Fruit fly (Drosophila melanogaster) whole organism, embryonic: Measurements from ENCODE around the gene wdn.
A peak's percentile ranks its signal among the peaks of the same experiment; 100 is the strongest.

Source experiments
- Bgb ChIP-seq: fragments of 200-800 bp; sonication (Bioruptor generic); IDR thresholded peaks from 2 replicates; pipeline ENCODE4 v1.3.6; 2022; ENCODE audit warnings: missing biosample characterization, missing genetic modification characterization; ENCODE audit not compliant: partially characterized antibody
- Blimp-1 ChIP-seq: fragments of 200-800 bp; sonication (Bioruptor generic); optimal IDR thresholded peaks from 3 replicates; lab custom pipeline; 2018; ENCODE audit warnings: missing biosample characterization, missing genetic modification characterization, mild to moderate bottlenecking, moderate library complexity, missing genetic modification reagents
- CG15479 ChIP-seq: fragments of 200-800 bp; sonication (Bioruptor generic); optimal IDR thresholded peaks from 3 replicates; lab custom pipeline; 2019; ENCODE audit warnings: missing biosample characterization, mild to moderate bottlenecking, missing genetic modification characterization, moderate library complexity
- CG1647 ChIP-seq: fragments of 200-800 bp; sonication (Bioruptor generic); optimal IDR thresholded peaks from 3 replicates; lab custom pipeline; 2016; ENCODE audit warnings: missing biosample characterization, missing genetic modification characterization
- CG18476 ChIP-seq: fragments of 200-800 bp; sonication (Bioruptor generic); optimal IDR thresholded peaks from 2 replicates; lab custom pipeline; 2016; ENCODE audit warnings: missing biosample characterization, mild to moderate bottlenecking, missing genetic modification characterization
- CG30020 ChIP-seq: fragments of 200-800 bp; optimal IDR thresholded peaks from 2 replicates; lab custom pipeline; 2019; ENCODE audit warnings: missing biosample characterization, mild to moderate bottlenecking, missing genetic modification characterization, moderate library complexity
- CG32772 ChIP-seq: fragments of 200-800 bp; sonication (Bioruptor generic); IDR thresholded peaks from 2 replicates; pipeline ENCODE4 v1.3.6; 2022; ENCODE audit warnings: missing biosample characterization, missing genetic modification characterization
- CG8359 ChIP-seq: fragments of 200-800 bp; sonication (Bioruptor generic); optimal IDR thresholded peaks from 2 replicates; lab custom pipeline; 2017; ENCODE audit warnings: missing biosample characterization, mild to moderate bottlenecking, missing genetic modification characterization, borderline replicate concordance
- CG8924 ChIP-seq: fragments of 200-800 bp; optimal IDR thresholded peaks from 3 replicates; lab custom pipeline; 2019; ENCODE audit warnings: missing biosample characterization, mild to moderate bottlenecking, missing genetic modification characterization, moderate library complexity
- CG9609 ChIP-seq: fragments of 200-800 bp; sonication (Bioruptor generic); optimal IDR thresholded peaks from 3 replicates; lab custom pipeline; 2016; ENCODE audit warnings: missing biosample characterization, missing genetic modification characterization
- CG9797 ChIP-seq: fragments of 200-800 bp; sonication (Bioruptor generic); optimal IDR thresholded peaks from 3 replicates; lab custom pipeline; 2018; ENCODE audit warnings: missing biosample characterization, mild to moderate bottlenecking, missing genetic modification characterization
- CG9876 ChIP-seq: fragments of 200-800 bp; sonication (Bioruptor generic); optimal IDR thresholded peaks from 2 replicates; lab custom pipeline; 2016; ENCODE audit warnings: missing biosample characterization, missing genetic modification characterization
- Dll ChIP-seq: fragments of 200-800 bp; sonication (Bioruptor generic); IDR thresholded peaks from 4 replicates; pipeline ENCODE4 v1.3.6; 2022; ENCODE audit warnings: missing biosample characterization, missing genetic modification characterization; ENCODE audit not compliant: partially characterized antibody
- Doc3 ChIP-seq: fragments of 200-800 bp; sonication (Bioruptor generic); IDR thresholded peaks from 3 replicates; pipeline ENCODE4 v1.3.6; 2022; ENCODE audit warnings: missing biosample characterization, missing genetic modification characterization; ENCODE audit not compliant: partially characterized antibody
- Dref ChIP-seq: fragments of 200-800 bp; sonication (Bioruptor generic); IDR thresholded peaks from 2 replicates; pipeline ENCODE4 v1.3.6; 2022; ENCODE audit warnings: missing biosample characterization, missing genetic modification characterization
- Eip74EF ChIP-seq, 2 experiments: fragments of 200-800 bp in 1 of 2; fragments of >200 bp in 1 of 2; sonication (Bioruptor generic) in 1 of 2; optimal IDR thresholded peaks; 2 replicates each; lab custom pipeline; 2017 to 2019; ENCODE audit warnings: missing biosample characterization in 2 of 2, missing genetic modification characterization in 2 of 2, mild to moderate bottlenecking in 1 of 2, moderate library complexity in 1 of 2
- Kr ChIP-seq: fragments of 200-800 bp; sonication (Bioruptor generic); optimal IDR thresholded peaks from 2 replicates; lab custom pipeline; 2017; ENCODE audit warnings: missing biosample characterization, mild to moderate bottlenecking, missing genetic modification characterization
- Lhr ChIP-seq: fragments of 200-800 bp; sonication (Bioruptor generic); optimal IDR thresholded peaks from 3 replicates; lab custom pipeline; 2017; ENCODE audit warnings: mild to moderate bottlenecking, missing biosample characterization, missing genetic modification reagents, missing genetic modification characterization
- Nf-YB ChIP-seq: fragments of 200-800 bp; sonication (Bioruptor generic); optimal IDR thresholded peaks from 3 replicates; lab custom pipeline; 2019; ENCODE audit warnings: missing biosample characterization, mild to moderate bottlenecking, missing genetic modification characterization, moderate library complexity
- Nf-YC ChIP-seq: fragments of 200-800 bp; optimal IDR thresholded peaks from 3 replicates; lab custom pipeline; 2019; ENCODE audit warnings: missing biosample characterization, mild to moderate bottlenecking, missing genetic modification characterization, moderate library complexity
- Pdp1 ChIP-seq, 2 experiments: fragments of 200-800 bp; sonication (Bioruptor generic); optimal IDR thresholded peaks; 3 replicates each; lab custom pipeline; 2016; ENCODE audit warnings: missing biosample characterization in 2 of 2, missing genetic modification characterization in 2 of 2, mild to moderate bottlenecking in 1 of 2, moderate library complexity in 1 of 2
- Scr ChIP-seq: fragments of 200-800 bp; sonication (Bioruptor generic); IDR thresholded peaks from 2 replicates; pipeline ENCODE4 v1.3.6; 2022; ENCODE audit warnings: missing biosample characterization, missing genetic modification characterization; ENCODE audit not compliant: partially characterized antibody
- Sin3A ChIP-seq: fragments of >200 bp; optimal IDR thresholded peaks from 2 replicates; lab custom pipeline; 2018
- Stat92E ChIP-seq, 3 experiments: fragments of >200 bp in 2 of 3; fragments of 200-800 bp in 1 of 3; sonication (Bioruptor generic) in 1 of 3; optimal IDR thresholded peaks; 2 replicates each; lab custom pipeline; 2017 to 2019; ENCODE audit warnings: missing biosample characterization in 3 of 3, missing genetic modification characterization in 3 of 3, mild to moderate bottlenecking in 1 of 3, moderate library complexity in 1 of 3
- Trl ChIP-seq, 3 experiments: fragments of >200 bp in 2 of 3; fragments of 200-800 bp in 1 of 3; sonication (Bioruptor generic) in 1 of 3; optimal IDR thresholded peaks; 2 replicates in 1 of 3; 3 replicates in 2 of 3; lab custom pipeline; 2016 to 2017; ENCODE audit warnings: missing biosample characterization in 1 of 3, missing genetic modification characterization in 1 of 3
- ab ChIP-seq: fragments of 200-800 bp; sonication (Bioruptor generic); optimal IDR thresholded peaks from 2 replicates; lab custom pipeline; 2016; ENCODE audit warnings: missing biosample characterization, missing genetic modification characterization
- bowl ChIP-seq: fragments of 200-800 bp; sonication (Bioruptor generic); IDR thresholded peaks from 2 replicates; pipeline ENCODE4 v1.3.6; 2022; ENCODE audit warnings: missing biosample characterization, missing genetic modification characterization
- ci ChIP-seq: fragments of 200-800 bp; sonication (Bioruptor generic); IDR thresholded peaks from 3 replicates; pipeline ENCODE4 v1.3.6; 2022; ENCODE audit warnings: missing biosample characterization, missing genetic modification characterization
- dan ChIP-seq: fragments of 200-800 bp; sonication (Bioruptor generic); IDR thresholded peaks from 2 replicates; pipeline ENCODE4 v1.3.6; 2022; ENCODE audit warnings: missing biosample characterization, missing genetic modification characterization
- en ChIP-seq: fragments of 200-800 bp; sonication (Bioruptor generic); optimal IDR thresholded peaks from 2 replicates; lab custom pipeline; 2016; ENCODE audit warnings: missing biosample characterization, missing genetic modification characterization
- eyg ChIP-seq: fragments of 200-800 bp; sonication (Bioruptor generic); optimal IDR thresholded peaks from 3 replicates; lab custom pipeline; 2016; ENCODE audit warnings: missing biosample characterization, missing genetic modification characterization
- gce ChIP-seq: fragments of 200-800 bp; sonication (Bioruptor generic); IDR thresholded peaks from 3 replicates; pipeline ENCODE4 v1.3.6; 2022; ENCODE audit warnings: missing biosample characterization, missing genetic modification characterization
- gsb-n ChIP-seq: fragments of 200-800 bp; sonication (Bioruptor generic); optimal IDR thresholded peaks from 3 replicates; lab custom pipeline; 2018; ENCODE audit warnings: missing biosample characterization, mild to moderate bottlenecking, missing genetic modification characterization
- nom ChIP-seq: fragments of 200-800 bp; sonication (Bioruptor generic); optimal IDR thresholded peaks from 2 replicates; lab custom pipeline; 2017; ENCODE audit warnings: missing biosample characterization, missing genetic modification characterization, mild to moderate bottlenecking, moderate library complexity, missing genetic modification reagents
- p53 ChIP-seq: fragments of 200-800 bp; sonication (Bioruptor generic); optimal IDR thresholded peaks from 2 replicates; lab custom pipeline; 2016; ENCODE audit warnings: missing biosample characterization, missing genetic modification characterization
- pzg ChIP-seq: fragments of 200-800 bp; sonication (Bioruptor generic); optimal IDR thresholded peaks from 3 replicates; lab custom pipeline; 2018; ENCODE audit warnings: missing biosample characterization, mild to moderate bottlenecking, missing genetic modification characterization, moderate library complexity
- row ChIP-seq: fragments of 200-800 bp; sonication (Bioruptor generic); IDR thresholded peaks from 3 replicates; pipeline ENCODE4 v1.3.6; 2022; ENCODE audit warnings: missing biosample characterization, missing genetic modification characterization
- sc ChIP-seq, 3 experiments: fragments of >200 bp in 2 of 3; fragments of 200-800 bp in 1 of 3; sonication (Bioruptor generic) in 1 of 3; optimal IDR thresholded peaks; 2 replicates in 2 of 3; 3 replicates in 1 of 3; lab custom pipeline; 2017; ENCODE audit warnings: mild to moderate bottlenecking in 1 of 3, missing biosample characterization in 1 of 3, missing genetic modification characterization in 1 of 3, missing genetic modification reagents in 1 of 3
- scrt ChIP-seq: fragments of 200-800 bp; sonication (Bioruptor generic); optimal IDR thresholded peaks from 2 replicates; lab custom pipeline; 2018; ENCODE audit warnings: missing biosample characterization, mild to moderate bottlenecking, missing genetic modification characterization, moderate library complexity
- sd ChIP-seq: fragments of 200-800 bp; sonication (Bioruptor generic); optimal IDR thresholded peaks from 3 replicates; lab custom pipeline; 2018; ENCODE audit warnings: missing biosample characterization, mild to moderate bottlenecking, missing genetic modification characterization, moderate library complexity
- so ChIP-seq: fragments of 200-800 bp; sonication (Bioruptor generic); IDR thresholded peaks from 3 replicates; pipeline ENCODE4 v1.3.6; 2022; ENCODE audit warnings: missing biosample characterization, missing genetic modification characterization
- stc ChIP-seq: fragments of 200-800 bp; sonication (Bioruptor generic); IDR thresholded peaks from 2 replicates; pipeline ENCODE4 v1.3.6; 2022; ENCODE audit warnings: missing biosample characterization, missing genetic modification characterization
- vvl ChIP-seq: fragments of 200-800 bp; sonication (Bioruptor generic); IDR thresholded peaks from 2 replicates; pipeline ENCODE4 v1.3.6; 2022; ENCODE audit warnings: missing biosample characterization, missing genetic modification characterization

wdn gene

DNA sequence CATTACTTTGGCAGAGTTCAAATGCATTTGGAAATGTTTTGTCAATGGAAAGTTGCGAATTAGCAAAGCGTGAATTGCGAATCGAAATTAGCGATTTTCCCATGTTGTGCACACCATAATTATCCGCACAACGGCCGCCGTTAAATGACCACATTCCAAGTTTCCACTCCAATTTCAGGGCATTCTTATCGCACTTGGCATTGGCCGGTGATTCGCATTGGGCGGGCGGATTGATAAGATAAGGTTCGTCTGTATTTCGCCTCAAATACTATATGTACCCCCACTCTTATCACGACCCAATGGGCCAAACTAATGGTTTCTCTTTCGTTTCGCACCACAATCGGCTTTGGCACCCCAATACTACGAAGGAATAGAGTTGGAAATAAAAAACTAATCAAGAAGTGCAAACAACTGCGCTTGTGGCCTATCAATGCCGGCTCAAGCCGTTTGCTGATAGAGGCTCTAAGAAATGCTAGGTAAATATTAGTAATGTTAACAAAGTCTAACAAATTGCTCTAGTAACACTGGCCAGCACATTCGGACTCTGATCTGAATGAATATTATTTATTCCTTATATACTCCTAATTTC, 18.3 kb upstream of the wdn start (continued):
- TF ChIP-seq scrt (no peak), Doc3 (0 out of 3 replicates have a peak, but pooled peaks have one; percentile 15), ci (GFP tag; lab: Robert Waterston, UW) (peak; percentile 50; the same call in 2 of the 3 replicates), sd (tag; lab: Kevin White, UChicago) (peak; percentile 88), Sin3A (lab: Kevin White, UChicago) (no peak), Nf-YC (tag; lab: Kevin White, UChicago) (peak; percentile 17), sc (optimal IDR thresholded peaks at IDR 0.05; lab: Kevin White, UChicago) (no peak), sc (GFP tag; optimal IDR thresholded peaks at IDR 0.05; lab: Kevin White, UChicago) (no peak)

DNA sequence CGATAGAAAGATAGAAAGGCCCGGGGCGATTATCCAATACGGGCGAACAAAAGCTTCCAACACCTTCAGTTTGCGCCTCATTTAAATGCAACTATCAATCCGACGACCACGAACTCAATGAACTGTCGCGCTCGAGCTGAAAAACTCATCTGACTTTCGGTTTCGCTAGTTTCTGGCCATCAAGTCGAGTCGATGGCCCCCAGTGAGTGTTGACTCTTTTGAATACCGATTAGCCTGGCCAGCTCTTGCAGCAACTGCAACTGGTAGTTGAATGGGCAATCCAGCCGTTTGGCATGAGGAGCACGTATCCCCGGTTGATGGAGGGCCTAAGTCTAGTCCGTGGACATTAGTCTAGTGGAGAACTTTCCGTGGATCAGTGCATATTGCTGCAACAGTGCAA, 16.1 kb upstream of the wdn start:
- peak in 1 of 2 experiments; percentile 15 for TF ChIP-seq Pdp1 (GFP tag; optimal IDR thresholded peaks at IDR 0.05; lab: Kevin White, UChicago)
- TF ChIP-seq Nf-YB (GFP tag; lab: Kevin White, UChicago), result no peak
- TF ChIP-seq Blimp-1, result peak; percentile 81
- TF ChIP-seq vvl, result peak; percentile 69; the same call in 1 of the 2 replicates
- TF ChIP-seq CG9797 (GFP tag; lab: Kevin White, UChicago), result no peak

DNA sequence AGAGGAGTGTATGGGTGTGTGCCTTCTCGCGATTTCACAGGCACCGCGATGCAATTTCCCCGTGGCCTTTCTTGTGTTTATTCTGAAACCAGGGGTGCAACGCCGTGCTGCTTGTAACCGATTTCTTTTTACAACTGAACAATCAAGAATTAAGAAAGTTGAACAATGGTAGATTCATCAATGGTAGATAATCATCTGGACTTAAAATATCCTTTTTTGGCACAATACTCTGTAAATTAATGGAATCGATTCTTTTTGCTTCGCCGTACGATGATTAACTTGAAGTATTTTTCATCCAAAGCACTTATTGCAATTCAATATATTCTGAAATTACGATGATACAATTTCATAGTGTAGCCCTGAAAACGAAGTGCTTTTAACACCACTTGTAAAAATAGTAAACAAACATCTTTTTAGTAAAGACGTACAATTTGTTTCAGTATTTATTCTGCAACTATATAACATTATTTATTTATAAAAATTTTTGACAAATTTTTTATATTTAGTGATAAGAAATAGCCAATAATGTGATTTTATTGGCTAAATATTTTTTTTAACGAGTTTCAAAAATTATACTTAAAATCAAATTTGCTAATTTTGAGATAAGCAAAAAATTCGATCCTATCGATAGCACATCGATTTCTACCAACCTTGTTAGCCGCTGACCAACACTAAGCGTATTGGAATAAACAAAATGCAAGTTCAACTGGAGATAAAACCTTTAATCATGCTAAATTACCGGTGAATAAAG, 8.6 kb upstream of the wdn start, which contains the start of the genes CG1523 and CG1647:
TSS of gene CG1523 (minus strand) at position 114 of the 751 bp plus-strand sequence.
TSS of gene CG1647 (plus strand) at position 667 of the 751 bp plus-strand sequence.
- TF ChIP-seq CG8924 (tag; lab: Kevin White, UChicago), result peak; percentile 79
- TF ChIP-seq stc (GFP tag; lab: Robert Waterston, UW), result no peak
- TF ChIP-seq en (GFP tag; lab: Kevin White, UChicago), result no peak
- TF ChIP-seq p53 (GFP tag; lab: Kevin White, UChicago), result no peak
- TF ChIP-seq row, result peak; percentile 82
- TF ChIP-seq Bgb (GFP tag; lab: Robert Waterston, UW), result peak; percentile 53
- TF ChIP-seq nom, result no peak
- TF ChIP-seq CG30020 (tag; lab: Kevin White, UChicago), result peak; percentile 66
- TF ChIP-seq Scr (GFP tag; lab: Robert Waterston, UW), result peak; percentile 62
- no peak for TF ChIP-seq dan (GFP tag; lab: Robert Waterston, UW)
- peak; percentile 72 for TF ChIP-seq Dll (GFP tag; lab: Robert Waterston, UW)
- no peak for TF ChIP-seq CG15479 (GFP tag; lab: Kevin White, UChicago)
- TF ChIP-seq CG9876 (GFP tag; lab: Kevin White, UChicago), result peak; percentile 26
- TF ChIP-seq Stat92E (GFP tag; optimal IDR thresholded peaks at IDR 0.05; lab: Kevin White, UChicago), result no peak
- TF ChIP-seq scrt, result no peak
- no peak for TF ChIP-seq eyg (GFP tag; lab: Kevin White, UChicago)
- TF ChIP-seq Lhr, result no peak
- peak; percentile 50 for TF ChIP-seq CG18476 (GFP tag; lab: Kevin White, UChicago)
- TF ChIP-seq ab (GFP tag; lab: Kevin White, UChicago), result no peak
- TF ChIP-seq CG9609, result peak; percentile 62
- TF ChIP-seq gce (GFP tag; lab: Robert Waterston, UW), result peak; percentile 38; the same call in 1 of the 3 replicates
- TF ChIP-seq Kr (GFP tag; lab: Kevin White, UChicago), result no peak
- no peak for TF ChIP-seq bowl
- 0 out of 3 replicates have a peak, but pooled peaks have one; percentile 35 for TF ChIP-seq so (GFP tag; lab: Robert Waterston, UW)
- peak; percentile 28 for TF ChIP-seq CG32772 (GFP tag; lab: Robert Waterston, UW)
- TF ChIP-seq CG1647 (GFP tag; lab: Kevin White, UChicago), result peak; percentile 57
- TF ChIP-seq Eip74EF (GFP tag; optimal IDR thresholded peaks at IDR 0.05; lab: Kevin White, UChicago), result no peak
- TF ChIP-seq CG8359, result no peak
- TF ChIP-seq Dref, result peak; percentile 69
- no peak for TF ChIP-seq Trl (optimal IDR thresholded peaks at IDR 0.05; lab: Kevin White, UChicago)
- peak; percentile 60 for TF ChIP-seq Trl (GFP tag; optimal IDR thresholded peaks at IDR 0.05; lab: Kevin White, UChicago)
- peak; percentile 20 for TF ChIP-seq pzg (GFP tag; lab: Kevin White, UChicago)
- no peak for TF ChIP-seq gsb-n
